Worm (Caenorhabditis elegans): Measurements from ENCODE around the gene somi-1.

The somi-1 gene

DNA sequence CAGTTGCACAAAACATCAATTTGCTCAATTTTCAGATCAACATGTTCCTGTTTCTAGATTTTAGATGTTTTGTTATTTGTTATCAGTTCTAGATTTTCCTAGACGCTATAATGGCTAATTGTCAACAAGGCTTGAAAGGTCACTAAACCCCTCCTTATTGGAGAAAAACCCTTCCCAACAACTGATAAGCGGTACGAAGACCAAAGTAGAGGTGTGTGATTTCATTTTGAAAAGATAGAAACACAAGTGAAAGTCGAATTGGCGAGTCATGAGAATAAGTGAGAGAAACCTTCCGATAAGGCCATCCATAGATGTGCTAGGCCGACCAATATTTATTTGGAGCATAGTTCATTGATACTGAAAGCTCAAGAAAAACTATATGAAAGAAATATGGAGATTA, 17.6 kb downstream of the somi-1 start (continued):
- TF ChIP-seq hlh-4 (tag; optimal IDR thresholded peaks at IDR 0.05) = no peak
- no peak for TF ChIP-seq lir-3 (tag; optimal IDR thresholded peaks at IDR 0.05; ENCODE audit: poor library complexity)
- TF ChIP-seq pax-3 (tag; optimal IDR thresholded peaks at IDR 0.05) = peak; percentile 20
- TF ChIP-seq mef-2 (tag; optimal IDR thresholded peaks at IDR 0.05) = no peak

- TF ChIP-seq nhr-90 (tag; optimal IDR thresholded peaks at IDR 0.05; ENCODE audit: poor library complexity) (peak; percentile 8), efl-1 (optimal IDR thresholded peaks at IDR 0.05) (no peak), efl-1 (GFP tag; optimal IDR thresholded peaks at IDR 0.05 in 1 of 2) (peak in 1 of 2 experiments; percentile 91), lsy-2 (tag; optimal IDR thresholded peaks at IDR 0.05) (no peak), elt-2 (tag; optimal IDR thresholded peaks at IDR 0.05) (peak; percentile 61), F16B12.6 (tag; optimal IDR thresholded peaks at IDR 0.05) (no peak), pax-3 (tag; optimal IDR thresholded peaks at IDR 0.05) (peak; percentile 32)
Observed at ce11 chrV:13372821-13373220, 18.4 kb downstream of the somi-1 start.

- TF ChIP-seq efl-1 (optimal IDR thresholded peaks at IDR 0.05) = peak; percentile 14 to 44
- TF ChIP-seq efl-1 (GFP tag; optimal IDR thresholded peaks at IDR 0.05 in 1 of 2) = peak in 1 of 2 experiments; percentile 94
- TF ChIP-seq nhr-84 (tag; optimal IDR thresholded peaks at IDR 0.05) = no peak
- no peak for TF ChIP-seq ama-1 (optimal IDR thresholded peaks at IDR 0.05)
- peak; percentile 62 for TF ChIP-seq C16A3.4 (tag; optimal IDR thresholded peaks at IDR 0.05)
- TF ChIP-seq hpl-2 (GFP tag; optimal IDR thresholded peaks at IDR 0.05) = peak; percentile 10
- TF ChIP-seq fos-1 (tag; optimal IDR thresholded peaks at IDR 0.05) = peak; percentile 66
- TF ChIP-seq nhr-20 (tag; optimal IDR thresholded peaks at IDR 0.05) = peak; percentile 92
- TF ChIP-seq elt-3 (tag; optimal IDR thresholded peaks at IDR 0.05) = peak in 5 of 6 experiments; percentile 59 to 96 (median 93)
- peak; percentile 95 for TF ChIP-seq blmp-1 (tag; optimal IDR thresholded peaks at IDR 0.05)
- TF ChIP-seq efl-3 (GFP tag; optimal IDR thresholded peaks at IDR 0.05) = peak; percentile 13
- peak; percentile 55 for TF ChIP-seq tbx-2 (tag; optimal IDR thresholded peaks at IDR 0.05)
- peak; percentile 63 for TF ChIP-seq nhr-19 (GFP tag; conservative IDR thresholded peaks at IDR 0.05)
- peak; percentile 92 for TF ChIP-seq snu-23 (GFP tag; optimal IDR thresholded peaks at IDR 0.05)
- TF ChIP-seq dpl-1 (GFP tag; optimal IDR thresholded peaks at IDR 0.05) = peak in 2 of 3 experiments; percentile 23 to 63
- peak in 1 of 2 experiments; percentile 68 for TF ChIP-seq mdl-1 (tag; optimal IDR thresholded peaks at IDR 0.05)
- TF ChIP-seq lir-3 (tag; optimal IDR thresholded peaks at IDR 0.05; ENCODE audit: poor library complexity) = peak; percentile 26
- TF ChIP-seq xbp-1 (tag; optimal IDR thresholded peaks at IDR 0.05) = peak; percentile 22
- TF ChIP-seq grh-1 (GFP tag; IDR thresholded peaks at IDR 0.05) = peak; percentile 100
- TF ChIP-seq C04F5.9 (tag; optimal IDR thresholded peaks at IDR 0.05) = peak; percentile 2
- TF ChIP-seq nhr-90 (tag; optimal IDR thresholded peaks at IDR 0.05; ENCODE audit: poor library complexity) = peak; percentile 84
- no peak for TF ChIP-seq ets-5 (GFP tag; IDR thresholded peaks at IDR 0.05)
- TF ChIP-seq unc-130 (tag; optimal IDR thresholded peaks at IDR 0.05) = peak; percentile 59
- peak; percentile 81 for TF ChIP-seq mep-1 (tag; optimal IDR thresholded peaks at IDR 0.05)
- TF ChIP-seq nhr-47 (tag; optimal IDR thresholded peaks at IDR 0.05) = peak; percentile 60
- peak; percentile 62 for TF ChIP-seq irx-1 (tag; optimal IDR thresholded peaks at IDR 0.05)
- TF ChIP-seq nhr-85 (tag) = peak; percentile 100
- peak; percentile 19 to 38 for TF ChIP-seq egl-27 (tag; optimal IDR thresholded peaks at IDR 0.05)
- peak; percentile 86 for TF ChIP-seq nhr-71 (tag; optimal IDR thresholded peaks at IDR 0.05)
- no peak for TF ChIP-seq nhr-28 (tag; optimal IDR thresholded peaks at IDR 0.05)
- TF ChIP-seq ces-1 (GFP tag; optimal IDR thresholded peaks at IDR 0.05) = no peak
- peak; percentile 59 for TF ChIP-seq nhr-237 (tag; optimal IDR thresholded peaks at IDR 0.05)
- no peak for TF ChIP-seq nhr-76 (tag; optimal IDR thresholded peaks at IDR 0.05)
- TF ChIP-seq sup-37 (GFP tag; optimal IDR thresholded peaks at IDR 0.05) = no peak
- TF ChIP-seq lin-35 (GFP tag; optimal IDR thresholded peaks at IDR 0.05) = peak; percentile 21 to 69
- peak; percentile 31 for TF ChIP-seq jun-1 (tag; optimal IDR thresholded peaks at IDR 0.05)
- TF ChIP-seq hlh-4 (tag; optimal IDR thresholded peaks at IDR 0.05) = no peak
- no peak for TF ChIP-seq nhr-11 (tag; optimal IDR thresholded peaks at IDR 0.05)
- peak in 2 of 3 experiments; percentile 24 to 26 for TF ChIP-seq ceh-82 (tag; optimal IDR thresholded peaks at IDR 0.05)
- peak; percentile 38 for TF ChIP-seq rnt-1 (tag; optimal IDR thresholded peaks at IDR 0.05)
- peak; percentile 63 to 75 for TF ChIP-seq lsy-2 (tag; optimal IDR thresholded peaks at IDR 0.05)
- TF ChIP-seq lin-13 (GFP tag; optimal IDR thresholded peaks at IDR 0.05) = peak; percentile 54
- TF ChIP-seq ztf-4 (tag; optimal IDR thresholded peaks at IDR 0.05) = peak; percentile 57
- TF ChIP-seq pax-3 (tag; optimal IDR thresholded peaks at IDR 0.05) = no peak
- peak; percentile 42 for TF ChIP-seq nhr-77 (tag; optimal IDR thresholded peaks at IDR 0.05)
Observed at ce11 chrV:13371336-13371735, 19.9 kb downstream of the somi-1 start.

Data from whole organism, L1 larva.